Fruit fly (Drosophila melanogaster) whole organism, prepupa: ENCODE results near the gene Gr63a.
A peak's percentile ranks its signal among the peaks of the same experiment; 100 is the strongest.

Experiments used
- Blimp-1 ChIP-seq: fragments of 200-800 bp; sonication (Bioruptor generic); optimal IDR thresholded peaks from 3 replicates; lab custom pipeline; 2017; ENCODE audit warnings: missing biosample characterization, missing genetic modification characterization, mild to moderate bottlenecking, moderate library complexity, missing genetic modification reagents
- CG11762 ChIP-seq: fragments of 200-800 bp; sonication (Bioruptor generic); optimal IDR thresholded peaks from 3 replicates; lab custom pipeline; 2016; ENCODE audit warnings: missing biosample characterization, missing genetic modification characterization; ENCODE audit not compliant: insufficient read depth
- CG1621 ChIP-seq: fragments of 200-800 bp; sonication (Bioruptor generic); optimal IDR thresholded peaks from 3 replicates; lab custom pipeline; 2018; ENCODE audit warnings: missing biosample characterization, mild to moderate bottlenecking, missing genetic modification characterization
- CG4318 ChIP-seq: fragments of 200-800 bp; sonication (Bioruptor generic); optimal IDR thresholded peaks from 3 replicates; lab custom pipeline; 2017; ENCODE audit warnings: missing biosample characterization, mild to moderate bottlenecking, missing genetic modification characterization
- CG6854 ChIP-seq: fragments of 200-800 bp; sonication (Bioruptor generic); optimal IDR thresholded peaks from 2 replicates; lab custom pipeline; 2017; ENCODE audit warnings: missing biosample characterization, mild to moderate bottlenecking, missing genetic modification characterization
- Eip75B ChIP-seq: fragments of 200-800 bp; sonication (Bioruptor generic); optimal IDR thresholded peaks from 3 replicates; lab custom pipeline; 2016; ENCODE audit warnings: missing biosample characterization, missing genetic modification characterization
- Hr39 ChIP-seq: fragments of 200-800 bp; sonication (Bioruptor generic); optimal IDR thresholded peaks from 2 replicates; lab custom pipeline; 2016; ENCODE audit warnings: missing biosample characterization, missing genetic modification characterization
- Lpt ChIP-seq: fragments of 200-800 bp; sonication (Bioruptor generic); optimal IDR thresholded peaks from 3 replicates; lab custom pipeline; 2016; ENCODE audit warnings: missing biosample characterization, missing genetic modification characterization
- dac ChIP-seq: fragments of 200-800 bp; sonication (Bioruptor generic); optimal IDR thresholded peaks from 2 replicates; lab custom pipeline; 2017; ENCODE audit warnings: missing biosample characterization, mild to moderate bottlenecking, missing genetic modification characterization
- fd59A ChIP-seq: fragments of 200-800 bp; sonication (Bioruptor generic); optimal IDR thresholded peaks from 2 replicates; lab custom pipeline; 2017; ENCODE audit warnings: missing biosample characterization, mild to moderate bottlenecking, missing genetic modification characterization, missing genetic modification reagents
- net ChIP-seq: fragments of 200-800 bp; sonication (Bioruptor generic); optimal IDR thresholded peaks from 3 replicates; lab custom pipeline; 2016; ENCODE audit warnings: missing biosample characterization, missing genetic modification characterization
- pdm3 ChIP-seq: fragments of 200-800 bp; sonication (Bioruptor generic); optimal IDR thresholded peaks from 3 replicates; lab custom pipeline; 2016; ENCODE audit warnings: missing biosample characterization, missing genetic modification characterization
- spab ChIP-seq: fragments of 200-800 bp; sonication (Bioruptor generic); optimal IDR thresholded peaks from 2 replicates; lab custom pipeline; 2017; ENCODE audit warnings: missing biosample characterization, mild to moderate bottlenecking, missing genetic modification characterization, missing genetic modification reagents

DNA sequence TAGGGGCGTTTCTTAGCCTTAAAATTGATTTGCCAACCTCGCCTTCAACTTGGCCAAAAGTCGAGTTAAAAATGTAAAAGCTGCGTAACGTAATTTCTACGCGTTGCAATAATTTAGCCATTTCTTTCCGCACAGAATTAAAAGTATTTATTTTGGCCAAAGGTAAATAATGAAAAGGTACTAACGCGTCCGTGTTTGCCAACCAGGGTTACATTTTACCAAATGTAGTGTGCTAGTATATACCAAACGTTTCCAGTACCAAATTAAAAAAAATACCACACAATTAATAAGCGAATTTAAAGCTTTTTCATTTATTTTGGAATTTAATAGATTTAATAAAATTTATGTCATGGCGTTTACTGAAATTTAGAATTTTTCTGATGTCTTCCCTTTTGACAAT, 2.6 kb upstream of the Gr63a start, which contains the start of gene Ccz1:
- TF ChIP-seq CG6854 (GFP tag; lab: Kevin White, UChicago) (no peak), CG4318 (GFP tag; lab: Kevin White, UChicago) (no peak), Lpt (GFP tag; lab: Kevin White, UChicago) (no peak), CG1621 (no peak), dac (no peak), net (GFP tag; lab: Kevin White, UChicago) (no peak), fd59A (GFP tag; lab: Kevin White, UChicago) (no peak), Hr39 (GFP tag; lab: Kevin White, UChicago) (peak; percentile 16), CG11762 (GFP tag; lab: Kevin White, UChicago) (no peak), Blimp-1 (GFP tag; lab: Kevin White, UChicago) (no peak), Eip75B (GFP tag; lab: Kevin White, UChicago) (no peak), spab (GFP tag; lab: Kevin White, UChicago) (no peak), pdm3 (peak; percentile 46)
